Fruit fly (Drosophila melanogaster): ENCODE results near the gene Eip75B.

The Eip75B gene

dm6 chr3L:17970316-17970715, 94.2 kb downstream of the Eip75B start:
- TF ChIP-seq sv (GFP tag; optimal IDR thresholded peaks at IDR 0.05): no peak
- TF ChIP-seq brk (GFP tag; optimal IDR thresholded peaks at IDR 0.05): no peak
- TF ChIP-seq Hr78 (GFP tag; optimal IDR thresholded peaks at IDR 0.05): no peak
- TF ChIP-seq CrebA (GFP tag; optimal IDR thresholded peaks at IDR 0.05; ENCODE audit: borderline replicate concordance): no peak
- no peak for TF ChIP-seq OdsH (GFP tag; optimal IDR thresholded peaks at IDR 0.05)
- TF ChIP-seq pan (optimal IDR thresholded peaks at IDR 0.05): no peak
- TF ChIP-seq Dfd (GFP tag; optimal IDR thresholded peaks at IDR 0.05): peak; percentile 91

dm6 chr3L:17968552-17969378, 95.7 kb downstream of the Eip75B start:
- TF ChIP-seq jim (GFP tag; optimal IDR thresholded peaks at IDR 0.05) (no peak), CrebA (GFP tag; optimal IDR thresholded peaks at IDR 0.05; ENCODE audit: borderline replicate concordance) (no peak), dsf (GFP tag; optimal IDR thresholded peaks at IDR 0.05; ENCODE audit: borderline replicate concordance) (no peak), Hnf4 (GFP tag; optimal IDR thresholded peaks at IDR 0.05) (no peak), brk (GFP tag; optimal IDR thresholded peaks at IDR 0.05) (no peak), woc (GFP tag; optimal IDR thresholded peaks at IDR 0.05) (no peak), sage (GFP tag; optimal IDR thresholded peaks at IDR 0.05) (no peak), fru (GFP tag; optimal IDR thresholded peaks at IDR 0.05) (peak; percentile 15), pan (optimal IDR thresholded peaks at IDR 0.05) (no peak), Hr78 (GFP tag; optimal IDR thresholded peaks at IDR 0.05) (no peak), Rel (GFP tag; optimal IDR thresholded peaks at IDR 0.05) (no peak), Rel (tag; optimal IDR thresholded peaks at IDR 0.05) (peak; percentile 54), br (GFP tag; optimal IDR thresholded peaks at IDR 0.05) (peak; percentile 37), GATAd (GFP tag; optimal IDR thresholded peaks at IDR 0.05) (no peak), CG32264 (GFP tag; optimal IDR thresholded peaks at IDR 0.05) (no peak), psq (GFP tag; optimal IDR thresholded peaks at IDR 0.05) (peak; percentile 29), rgr (GFP tag; optimal IDR thresholded peaks at IDR 0.05) (no peak), Sp1 (GFP tag; optimal IDR thresholded peaks at IDR 0.05) (peak; percentile 20), dmrt93B (GFP tag; optimal IDR thresholded peaks at IDR 0.05) (no peak), Myc (optimal IDR thresholded peaks at IDR 0.05) (no peak), dl (GFP tag; optimal IDR thresholded peaks at IDR 0.05; ENCODE audit: insufficient read depth in 1 of 2, partially characterized antibody in 2 of 2) (no peak), h (GFP tag; optimal IDR thresholded peaks at IDR 0.05) (peak; percentile 2), OdsH (GFP tag; optimal IDR thresholded peaks at IDR 0.05) (no peak), Abd-B (GFP tag; optimal IDR thresholded peaks at IDR 0.05) (no peak), tai (GFP tag; optimal IDR thresholded peaks at IDR 0.05) (no peak), Hr83 (GFP tag; optimal IDR thresholded peaks at IDR 0.05; ENCODE audit: poor library complexity, severe bottlenecking) (peak; percentile 81)

- TF ChIP-seq Rel (GFP tag; optimal IDR thresholded peaks at IDR 0.05) (no peak), Rel (tag; optimal IDR thresholded peaks at IDR 0.05) (peak; percentile 47), Dfd (GFP tag; optimal IDR thresholded peaks at IDR 0.05) (peak; percentile 14), woc (GFP tag; optimal IDR thresholded peaks at IDR 0.05) (no peak), fru (GFP tag; optimal IDR thresholded peaks at IDR 0.05) (peak; percentile 4)
Measured at dm6 chr3L:17967187-17967940, 97.1 kb downstream of the Eip75B start.

- TF ChIP-seq woc (GFP tag; optimal IDR thresholded peaks at IDR 0.05) (no peak), OdsH (GFP tag; optimal IDR thresholded peaks at IDR 0.05) (no peak)
Measured at dm6 chr3L:17966220-17966619, 98.3 kb downstream of the Eip75B start.

- peak; percentile 71 for TF ChIP-seq psq (GFP tag; optimal IDR thresholded peaks at IDR 0.05)
- no peak for TF ChIP-seq lola (GFP tag; optimal IDR thresholded peaks at IDR 0.05)
Measured at dm6 chr3L:17965455-17965794, 99.1 kb downstream of the Eip75B start.
